Fruit fly (Drosophila melanogaster): ENCODE results near the gene raskol.

- no peak for TF ChIP-seq CG8478 (optimal IDR thresholded peaks at IDR 0.05)
- TF ChIP-seq CTCF (optimal IDR thresholded peaks at IDR 0.05): no peak
Observed at dm6 chrX:17714976-17715375, 5.0 kb downstream of the raskol start.
